Fruit fly (Drosophila melanogaster): ENCODE data around the gene Hsp70Ba.

dm6 chr3R:12435948-12436347, 31.6 kb downstream of the Hsp70Ba start, which contains the start of gene Desat2:
- TF ChIP-seq CG8478 (optimal IDR thresholded peaks at IDR 0.05) = no peak
- TF ChIP-seq CTCF (optimal IDR thresholded peaks at IDR 0.05) = no peak
